Worm (Caenorhabditis elegans) whole organism, mixed stage, embryonic: ENCODE results near the gene riok-3.

Experiments used
- ceh-43 ChIP-seq: fragments of 200-800 bp; sonication (Bioruptor generic); optimal IDR thresholded peaks from 2 replicates; lab custom pipeline; 2018; ENCODE audit warnings: mild to moderate bottlenecking, missing genetic modification characterization, moderate library complexity, missing compliant biosample characterization
- cnd-1 ChIP-seq: fragments of 200-800 bp; sonication (Bioruptor generic); optimal IDR thresholded peaks from 2 replicates; lab custom pipeline; 2018; ENCODE audit warnings: mild to moderate bottlenecking, missing genetic modification characterization, missing compliant biosample characterization
- elt-1 ChIP-seq: sonication (generic microtip); optimal IDR thresholded peaks from 2 replicates; lab custom pipeline; 2017; ENCODE audit warnings: missing genetic modification characterization, mild to moderate bottlenecking, missing compliant biosample characterization, antibody characterized with exemption, moderate library complexity, borderline replicate concordance; ENCODE audit not compliant: insufficient read depth
- elt-3 ChIP-seq: fragments of 150-350 bp; optimal IDR thresholded peaks from 2 replicates; lab custom pipeline; 2014; ENCODE audit warnings: missing biosample characterization, missing genetic modification characterization
- nhr-12 ChIP-seq: fragments of 150-350 bp; optimal IDR thresholded peaks from 2 replicates; lab custom pipeline; 2014; ENCODE audit warnings: missing biosample characterization, missing genetic modification characterization
- nhr-237 ChIP-seq: fragments of 150-350 bp; optimal IDR thresholded peaks from 2 replicates; lab custom pipeline; 2014; ENCODE audit warnings: missing biosample characterization, missing genetic modification characterization
- nhr-28 ChIP-seq: fragments of 150-350 bp; optimal IDR thresholded peaks from 2 replicates; lab custom pipeline; 2014; ENCODE audit warnings: missing biosample characterization, missing genetic modification characterization
- snpc-4 ChIP-seq: fragments of 150-350 bp; optimal IDR thresholded peaks from 2 replicates; lab custom pipeline; 2014; ENCODE audit warnings: missing biosample characterization, missing genetic modification characterization
- sptf-1 ChIP-seq: sonication (generic microtip); optimal IDR thresholded peaks from 2 replicates; lab custom pipeline; 2017; ENCODE audit warnings: mild to moderate bottlenecking, missing genetic modification characterization, moderate library complexity, missing compliant biosample characterization
- tbx-8 ChIP-seq: fragments of 200-800 bp; sonication (Bioruptor generic); optimal IDR thresholded peaks from 2 replicates; lab custom pipeline; 2018; ENCODE audit warnings: mild to moderate bottlenecking, missing genetic modification characterization, moderate library complexity, missing compliant biosample characterization
- unc-62 ChIP-seq: fragments of 150-350 bp; optimal IDR thresholded peaks from 2 replicates; lab custom pipeline; 2014; ENCODE audit warnings: missing biosample characterization, missing genetic modification reagents, missing genetic modification characterization

Gene riok-3

ce11 chrIII:9752852-9753251, 52.0 kb downstream of the riok-3 start, which contains the start of gene ech-6:
ech-6 (minus strand) TSS chrIII:9752883.
- TF ChIP-seq nhr-28 (tag; lab: Kevin White, UChicago) (no peak), sptf-1 (tag; lab: Kevin White, UChicago) (no peak), nhr-12 (tag; lab: Kevin White, UChicago) (no peak), unc-62 (no peak), ceh-43 (GFP tag; lab: Kevin White, UChicago) (no peak), elt-3 (no peak), nhr-237 (tag; lab: Kevin White, UChicago) (no peak), cnd-1 (tag; lab: Kevin White, UChicago) (no peak), elt-1 (no peak), snpc-4 (tag; lab: Kevin White, UChicago) (no peak), tbx-8 (GFP tag; lab: Kevin White, UChicago) (no peak)
